Worm (Caenorhabditis elegans): ENCODE data around the gene irld-9.

The irld-9 gene

ce11 chrII:1756582-1756981 lies 17.8 kb upstream of the irld-9 start, which contains the start of gene fbxb-53:
fbxb-53 (plus strand) TSS chrII:1756882.
- TF ChIP-seq dao-5 (tag; optimal IDR thresholded peaks at IDR 0.05) = no peak
- no peak for TF ChIP-seq W03F9.2 (tag; optimal IDR thresholded peaks at IDR 0.05)
- TF ChIP-seq him-1 (tag; optimal IDR thresholded peaks at IDR 0.05) = no peak

ce11 chrII:1756072-1756471 lies 17.3 kb upstream of the irld-9 start, which contains the start of gene F36H5.17:
F36H5.17 (minus strand) TSS chrII:1756172.
- TF ChIP-seq dao-5 (tag; optimal IDR thresholded peaks at IDR 0.05) (no peak), him-1 (tag; optimal IDR thresholded peaks at IDR 0.05) (no peak), W03F9.2 (tag; optimal IDR thresholded peaks at IDR 0.05) (no peak)

- TF ChIP-seq dao-5 (tag; optimal IDR thresholded peaks at IDR 0.05) = no peak
- no peak for TF ChIP-seq him-1 (tag; optimal IDR thresholded peaks at IDR 0.05)
- TF ChIP-seq W03F9.2 (tag; optimal IDR thresholded peaks at IDR 0.05) = no peak
Observed at ce11 chrII:1752990-1753389, 14.2 kb upstream of the irld-9 start, which contains the start of gene F36H5.9. F36H5.9 (minus strand) TSS chrII:1753090.

ce11 chrII:1750413-1750812 lies 11.7 kb upstream of the irld-9 start, which contains the start of the genes F36H5.13 and F36H5.8:
F36H5.13 (minus strand) TSS chrII:1750513.
F36H5.8 (minus strand) TSS chrII:1750686.
- TF ChIP-seq W03F9.2 (tag; optimal IDR thresholded peaks at IDR 0.05) (no peak), him-1 (tag; optimal IDR thresholded peaks at IDR 0.05) (no peak), dao-5 (tag; optimal IDR thresholded peaks at IDR 0.05) (no peak)

- TF ChIP-seq dao-5 (tag; optimal IDR thresholded peaks at IDR 0.05) = no peak
Observed at ce11 chrII:1744183-1744582, 5.4 kb upstream of the irld-9 start, which contains the start of gene clec-19. clec-19 (plus strand) TSS chrII:1744483.

ce11 chrII:1742535-1742934 lies 3.8 kb upstream of the irld-9 start, which contains the start of gene F36H5.12:
F36H5.12 (plus strand) TSS chrII:1742835.
- TF ChIP-seq him-1 (tag; optimal IDR thresholded peaks at IDR 0.05) (no peak), W03F9.2 (tag; optimal IDR thresholded peaks at IDR 0.05) (no peak), dao-5 (tag; optimal IDR thresholded peaks at IDR 0.05) (no peak)

- TF ChIP-seq dao-5 (tag; optimal IDR thresholded peaks at IDR 0.05) (no peak), him-1 (tag; optimal IDR thresholded peaks at IDR 0.05) (no peak), W03F9.2 (tag; optimal IDR thresholded peaks at IDR 0.05) (no peak)
Observed at ce11 chrII:1741248-1741647, 2.5 kb upstream of the irld-9 start, which contains the start of gene K07G6.1. K07G6.1 (plus strand) TSS chrII:1741548.

ce11 chrII:1736353-1736752 lies 2.4 kb downstream of the irld-9 start, which contains the start of gene ceh-83:
ceh-83 (minus strand) TSS chrII:1736533.
- TF ChIP-seq him-1 (tag; optimal IDR thresholded peaks at IDR 0.05) (no peak), dao-5 (tag; optimal IDR thresholded peaks at IDR 0.05) (no peak), W03F9.2 (tag; optimal IDR thresholded peaks at IDR 0.05) (no peak)

- TF ChIP-seq W03F9.2 (tag; optimal IDR thresholded peaks at IDR 0.05) (no peak), him-1 (tag; optimal IDR thresholded peaks at IDR 0.05) (no peak), dao-5 (tag; optimal IDR thresholded peaks at IDR 0.05) (no peak)
Observed at ce11 chrII:1735145-1735544, 3.6 kb downstream of the irld-9 start.

- TF ChIP-seq W03F9.2 (tag; optimal IDR thresholded peaks at IDR 0.05) = no peak
- no peak for TF ChIP-seq dao-5 (tag; optimal IDR thresholded peaks at IDR 0.05)
- TF ChIP-seq him-1 (tag; optimal IDR thresholded peaks at IDR 0.05) = no peak
Observed at ce11 chrII:1731932-1732331, 6.8 kb downstream of the irld-9 start, which contains the start of gene ceh-82. ceh-82 (plus strand) TSS chrII:1732232.

- no peak for TF ChIP-seq him-1 (tag; optimal IDR thresholded peaks at IDR 0.05)
- TF ChIP-seq dao-5 (tag; optimal IDR thresholded peaks at IDR 0.05) = no peak
- TF ChIP-seq W03F9.2 (tag; optimal IDR thresholded peaks at IDR 0.05) = no peak
Observed at ce11 chrII:1730103-1730502, 8.6 kb downstream of the irld-9 start, which contains the start of gene ceh-81. ceh-81 (plus strand) TSS chrII:1730403.

ce11 chrII:1728253-1728652 lies 10.5 kb downstream of the irld-9 start, which contains the start of gene btb-9:
btb-9 (plus strand) TSS chrII:1728506.
- no peak for TF ChIP-seq W03F9.2 (tag; optimal IDR thresholded peaks at IDR 0.05)
- TF ChIP-seq dao-5 (tag; optimal IDR thresholded peaks at IDR 0.05) = no peak
- TF ChIP-seq him-1 (tag; optimal IDR thresholded peaks at IDR 0.05) = no peak

- TF ChIP-seq W03F9.2 (tag; optimal IDR thresholded peaks at IDR 0.05) (no peak), him-1 (tag; optimal IDR thresholded peaks at IDR 0.05) (no peak), dao-5 (tag; optimal IDR thresholded peaks at IDR 0.05) (no peak)
Observed at ce11 chrII:1725735-1726134, 13.0 kb downstream of the irld-9 start, which contains the start of gene F45C12.17. F45C12.17 (plus strand) TSS chrII:1726111.

- TF ChIP-seq dao-5 (tag; optimal IDR thresholded peaks at IDR 0.05) (no peak), W03F9.2 (tag; optimal IDR thresholded peaks at IDR 0.05) (no peak), him-1 (tag; optimal IDR thresholded peaks at IDR 0.05) (no peak)
Observed at ce11 chrII:1724314-1724713, 14.4 kb downstream of the irld-9 start, which contains the start of gene fbxb-11. fbxb-11 (plus strand) TSS chrII:1724614.

- TF ChIP-seq him-1 (tag; optimal IDR thresholded peaks at IDR 0.05) (no peak), dao-5 (tag; optimal IDR thresholded peaks at IDR 0.05) (no peak), W03F9.2 (tag; optimal IDR thresholded peaks at IDR 0.05) (no peak)
Observed at ce11 chrII:1722394-1722793, 16.4 kb downstream of the irld-9 start, which contains the start of the genes fbxb-5 and btb-8. fbxb-5 (minus strand) TSS chrII:1722494. btb-8 (plus strand) TSS chrII:1722770.

All from whole organism, L4/young adult.